Worm (Caenorhabditis elegans) whole organism, L1 larva: ENCODE measurements around the gene B0303.16.

Experiments
- aly-2 ChIP-seq: fragments of 150-350 bp; optimal IDR thresholded peaks from 2 replicates; lab custom pipeline; 2014; ENCODE audit warnings: missing biosample characterization, missing genetic modification characterization
- ceh-82 ChIP-seq, 3 experiments: fragments of 150-350 bp in 1 of 3; sonication (generic microtip) in 2 of 3; optimal IDR thresholded peaks; 2 replicates each; lab custom pipeline; 2014 to 2017; ENCODE audit warnings: missing biosample characterization in 3 of 3, missing genetic modification characterization in 3 of 3
- ceh-90 ChIP-seq: sonication (generic microtip); optimal IDR thresholded peaks from 2 replicates; lab custom pipeline; 2016; ENCODE audit warnings: missing genetic modification characterization, missing compliant biosample characterization
- elt-2 ChIP-seq: sonication (generic microtip); optimal IDR thresholded peaks from 2 replicates; lab custom pipeline; 2016; ENCODE audit warnings: missing genetic modification characterization, mild to moderate bottlenecking, inconsistent platforms, missing compliant biosample characterization, missing genetic modification reagents
- fkh-4 ChIP-seq: sonication (generic microtip); optimal IDR thresholded peaks from 2 replicates; lab custom pipeline; 2016; ENCODE audit warnings: missing compliant biosample characterization, missing genetic modification characterization, borderline replicate concordance
- jun-1 ChIP-seq: fragments of 150-350 bp; optimal IDR thresholded peaks from 2 replicates; lab custom pipeline; 2014; ENCODE audit warnings: missing biosample characterization, missing genetic modification reagents, missing genetic modification characterization
- lsy-2 ChIP-seq, 2 experiments: fragments of 150-350 bp; optimal IDR thresholded peaks; 2 replicates each; lab custom pipeline; 2014; ENCODE audit warnings: missing biosample characterization in 2 of 2, missing genetic modification characterization in 2 of 2
- mdl-1 ChIP-seq, 2 experiments: fragments of 150-350 bp; optimal IDR thresholded peaks; 2 replicates each; lab custom pipeline; 2014 to 2017; ENCODE audit warnings: missing biosample characterization in 2 of 2, missing genetic modification characterization in 2 of 2, inconsistent platforms in 1 of 2
- nhr-11 ChIP-seq: fragments of 150-350 bp; optimal IDR thresholded peaks from 2 replicates; lab custom pipeline; 2014; ENCODE audit warnings: missing biosample characterization, missing genetic modification characterization
- nhr-237 ChIP-seq: fragments of 150-350 bp; optimal IDR thresholded peaks from 2 replicates; lab custom pipeline; 2014; ENCODE audit warnings: missing biosample characterization, missing genetic modification characterization
- nhr-47 ChIP-seq: sonication (generic microtip); optimal IDR thresholded peaks from 2 replicates; lab custom pipeline; 2016; ENCODE audit warnings: mild to moderate bottlenecking, missing genetic modification characterization, moderate library complexity, missing compliant biosample characterization
- pqm-1 ChIP-seq: sonication (generic microtip); optimal IDR thresholded peaks from 3 replicates; lab custom pipeline; 2017; ENCODE audit warnings: missing biosample characterization, missing genetic modification characterization
- unc-62 ChIP-seq: fragments of 150-350 bp; optimal IDR thresholded peaks from 2 replicates; lab custom pipeline; 2014; ENCODE audit warnings: missing biosample characterization, missing genetic modification reagents, missing genetic modification characterization

- TF ChIP-seq ceh-82 (tag; optimal IDR thresholded peaks at IDR 0.05; lab: Kevin White, UChicago) (no peak), ceh-90 (tag; lab: Kevin White, UChicago) (no peak), aly-2 (tag; lab: Kevin White, UChicago) (no peak), fkh-4 (tag; lab: Kevin White, UChicago) (no peak), nhr-237 (tag; lab: Kevin White, UChicago) (no peak), jun-1 (tag; lab: Kevin White, UChicago) (no peak), elt-2 (tag; lab: Kevin White, UChicago) (no peak), mdl-1 (tag; optimal IDR thresholded peaks at IDR 0.05; lab: Kevin White, UChicago) (no peak), nhr-47 (no peak), lsy-2 (tag; optimal IDR thresholded peaks at IDR 0.05; lab: Kevin White, UChicago) (no peak), nhr-11 (tag; lab: Kevin White, UChicago) (no peak), unc-62 (GFP tag; lab: Kevin White, UChicago) (no peak), pqm-1 (tag; lab: Kevin White, UChicago) (no peak)
These were observed 37.7 kb downstream of the B0303.16 start for ce11 chrIII:8742584-8742983.
